Worm (Caenorhabditis elegans) whole organism, L3 larva: Measurements from ENCODE around the gene ugt-21.

Source experiments
- ZK546.5 ChIP-seq: sonication (generic microtip); optimal IDR thresholded peaks from 2 replicates; lab custom pipeline; 2017; ENCODE audit warnings: missing biosample characterization, missing genetic modification characterization
- ama-1 ChIP-seq: fragments of 150-350 bp; optimal IDR thresholded peaks from 2 replicates; lab custom pipeline; 2018
- egl-5 ChIP-seq: fragments of 150-350 bp; optimal IDR thresholded peaks from 2 replicates; lab custom pipeline; 2017; ENCODE audit warnings: missing biosample characterization, missing genetic modification reagents, missing genetic modification characterization, inconsistent platforms
- elt-1 ChIP-seq: fragments of 150-350 bp; optimal IDR thresholded peaks from 2 replicates; lab custom pipeline; 2014; ENCODE audit warnings: missing biosample characterization, missing genetic modification characterization
- fos-1 ChIP-seq: fragments of 150-350 bp; optimal IDR thresholded peaks from 2 replicates; lab custom pipeline; 2014; ENCODE audit warnings: missing biosample characterization, missing genetic modification characterization
- lin-39 ChIP-seq: fragments of 150-350 bp; optimal IDR thresholded peaks from 2 replicates; lab custom pipeline; 2018; ENCODE audit warnings: missing biosample characterization, missing genetic modification reagents, missing genetic modification characterization
- nhr-12 ChIP-seq: fragments of 150-350 bp; optimal IDR thresholded peaks from 2 replicates; lab custom pipeline; 2014; ENCODE audit warnings: missing biosample characterization, missing genetic modification characterization
- nhr-76 ChIP-seq: fragments of 150-350 bp; sonication (generic microtip); optimal IDR thresholded peaks from 5 replicates; lab custom pipeline; 2014; ENCODE audit warnings: missing biosample characterization, missing genetic modification characterization
- pqm-1 ChIP-seq: fragments of 150-350 bp; optimal IDR thresholded peaks from 2 replicates; lab custom pipeline; 2017; ENCODE audit warnings: missing biosample characterization, missing genetic modification characterization, inconsistent platforms
- skn-1 ChIP-seq: fragments of 150-350 bp; optimal IDR thresholded peaks from 2 replicates; lab custom pipeline; 2014; ENCODE audit warnings: missing biosample characterization, missing genetic modification characterization
- snpc-4 ChIP-seq: fragments of 150-350 bp; optimal IDR thresholded peaks from 2 replicates; lab custom pipeline; 2014; ENCODE audit warnings: missing biosample characterization, missing genetic modification characterization
- tbx-2 ChIP-seq: sonication (generic microtip); optimal IDR thresholded peaks from 2 replicates; lab custom pipeline; 2016; ENCODE audit warnings: mild to moderate bottlenecking, missing genetic modification characterization, missing compliant biosample characterization
- ztf-4 ChIP-seq: fragments of 150-350 bp; optimal IDR thresholded peaks from 2 replicates; lab custom pipeline; 2014; ENCODE audit warnings: missing biosample characterization, missing genetic modification characterization

- TF ChIP-seq nhr-76 (tag; lab: Kevin White, UChicago) = no peak
- TF ChIP-seq skn-1 (tag; lab: Kevin White, UChicago) = no peak
- TF ChIP-seq elt-1 (tag; lab: Kevin White, UChicago) = no peak
- no peak for TF ChIP-seq snpc-4
- TF ChIP-seq tbx-2 (tag; lab: Kevin White, UChicago) = no peak
- TF ChIP-seq pqm-1 (tag; lab: Kevin White, UChicago) = peak; percentile 82
- no peak for TF ChIP-seq lin-39 (tag; lab: Kevin White, UChicago)
- no peak for TF ChIP-seq ZK546.5 (tag; lab: Kevin White, UChicago)
- TF ChIP-seq fos-1 (tag; lab: Kevin White, UChicago) = peak; percentile 19
- TF ChIP-seq ama-1 = no peak
- TF ChIP-seq nhr-12 (tag; lab: Kevin White, UChicago) = no peak
- TF ChIP-seq egl-5 = no peak
- no peak for TF ChIP-seq ztf-4 (tag; lab: Kevin White, UChicago)
These were observed 25.7 kb downstream of the ugt-21 start, which contains the start of gene elo-1 for ce11 chrIV:9525682-9526416.
